Fruit fly (Drosophila melanogaster): Measurements from ENCODE around the gene Tie.

Tie gene

dm6 chr3L:4463773-4464301 lies 68.1 kb downstream of the Tie start, which contains the start of gene CG15024:
CG15024 (minus strand) TSS chr3L:4463823.
- no peak for TF ChIP-seq Sin3A (optimal IDR thresholded peaks at IDR 0.05)
- no peak for TF ChIP-seq psq (optimal IDR thresholded peaks at IDR 0.05)
- TF ChIP-seq Myc (optimal IDR thresholded peaks at IDR 0.05): no peak

DNA sequence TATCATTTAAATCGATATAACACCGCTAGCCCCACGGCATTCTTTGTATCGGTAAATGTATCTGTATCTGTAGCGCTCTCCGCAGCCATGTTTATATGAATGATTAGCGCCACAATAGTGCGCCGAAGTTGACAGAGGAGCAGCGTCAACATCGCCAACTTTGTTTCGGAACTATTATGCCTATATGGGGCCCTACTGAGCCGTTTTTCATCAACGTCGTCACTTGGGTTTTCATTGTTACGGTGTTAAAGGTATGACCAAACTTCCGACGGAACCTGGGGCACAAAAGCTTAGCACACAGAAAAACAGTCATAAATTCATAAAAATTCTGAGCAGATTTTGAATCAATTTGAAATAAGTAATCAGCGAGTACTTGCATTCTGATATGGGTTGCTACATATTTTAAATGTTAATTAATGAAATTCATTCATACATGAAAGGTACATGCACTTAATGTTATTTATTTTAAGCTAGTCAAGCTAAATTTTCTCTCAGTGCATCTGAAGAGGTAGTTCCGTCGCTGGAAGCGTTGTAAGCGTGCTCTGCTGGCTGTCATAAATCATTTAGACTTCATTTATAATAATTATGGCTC lies 70.4 kb downstream of the Tie start, which contains the start of gene CG15023:
Gene CG15023, minus strand, starts transcription at position 51 of the 592 bp plus-strand sequence.
- TF ChIP-seq Sin3A (optimal IDR thresholded peaks at IDR 0.05) (no peak), Myc (optimal IDR thresholded peaks at IDR 0.05) (no peak), insv (optimal IDR thresholded peaks at IDR 0.05) (no peak), psq (optimal IDR thresholded peaks at IDR 0.05) (no peak), h (optimal IDR thresholded peaks at IDR 0.05) (no peak), ttk (optimal IDR thresholded peaks at IDR 0.05) (no peak)
